Fruit fly (Drosophila melanogaster) whole organism, embryonic: ENCODE results near the gene CG14657.
A peak's percentile ranks its signal among the peaks of the same experiment; 100 is the strongest.

Experiments
- Adf1 ChIP-seq: fragments of 200-800 bp; sonication (Bioruptor generic); IDR thresholded peaks from 2 replicates; pipeline ENCODE4 v1.3.6; 2022; ENCODE audit warnings: missing biosample characterization, missing genetic modification characterization
- CG11093 ChIP-seq: fragments of 200-800 bp; sonication (Bioruptor generic); IDR thresholded peaks from 3 replicates; pipeline ENCODE4 v1.3.6; 2022; ENCODE audit warnings: missing biosample characterization, missing genetic modification characterization
- CG11398 ChIP-seq: fragments of 200-800 bp; sonication (Bioruptor generic); optimal IDR thresholded peaks from 2 replicates; lab custom pipeline; 2016; ENCODE audit warnings: missing biosample characterization, missing genetic modification characterization
- CG12659 ChIP-seq: fragments of 200-800 bp; sonication (Bioruptor generic); optimal IDR thresholded peaks from 3 replicates; lab custom pipeline; 2017; ENCODE audit warnings: mild to moderate bottlenecking, missing biosample characterization, missing genetic modification reagents, missing genetic modification characterization
- CG12744 ChIP-seq: fragments of 200-800 bp; sonication (Bioruptor generic); optimal IDR thresholded peaks from 2 replicates; lab custom pipeline; 2016; ENCODE audit warnings: missing biosample characterization, missing genetic modification characterization
- CG13123 ChIP-seq: fragments of 200-800 bp; sonication (Bioruptor generic); optimal IDR thresholded peaks from 2 replicates; lab custom pipeline; 2016; ENCODE audit warnings: missing biosample characterization, missing genetic modification characterization
- CG13424 ChIP-seq: fragments of 200-800 bp; sonication (Bioruptor generic); optimal IDR thresholded peaks from 2 replicates; lab custom pipeline; 2019; ENCODE audit warnings: missing biosample characterization, mild to moderate bottlenecking, missing genetic modification characterization, moderate library complexity
- CG13775 ChIP-seq: fragments of 200-800 bp; sonication (Bioruptor generic); optimal IDR thresholded peaks from 3 replicates; lab custom pipeline; 2017; ENCODE audit warnings: missing biosample characterization, mild to moderate bottlenecking, missing genetic modification characterization
- CG14050 ChIP-seq: fragments of 200-800 bp; sonication (Bioruptor generic); IDR thresholded peaks from 3 replicates; pipeline ENCODE4 v1.3.6; 2022; ENCODE audit warnings: missing biosample characterization, missing genetic modification characterization
- CG16863 ChIP-seq: fragments of 200-800 bp; sonication (Bioruptor generic); optimal IDR thresholded peaks from 3 replicates; lab custom pipeline; 2016; ENCODE audit warnings: missing biosample characterization, missing genetic modification characterization
- CG17359 ChIP-seq: fragments of 200-800 bp; sonication (Bioruptor generic); optimal IDR thresholded peaks from 3 replicates; lab custom pipeline; 2018; ENCODE audit warnings: missing biosample characterization, mild to moderate bottlenecking, missing genetic modification characterization, moderate library complexity
- CG17612 ChIP-seq: fragments of 200-800 bp; sonication (Bioruptor generic); IDR thresholded peaks from 2 replicates; pipeline ENCODE4 v1.3.6; 2022; ENCODE audit warnings: missing biosample characterization, missing genetic modification characterization
- CG17802 ChIP-seq: fragments of 200-800 bp; sonication (Bioruptor generic); optimal IDR thresholded peaks from 2 replicates; lab custom pipeline; 2018; ENCODE audit warnings: missing biosample characterization, mild to moderate bottlenecking, missing genetic modification characterization, moderate library complexity
- CG1792 ChIP-seq: fragments of 200-800 bp; sonication (Bioruptor generic); optimal IDR thresholded peaks from 2 replicates; lab custom pipeline; 2016; ENCODE audit warnings: missing biosample characterization, missing genetic modification characterization
- CG18262 ChIP-seq: fragments of 200-800 bp; optimal IDR thresholded peaks from 3 replicates; lab custom pipeline; 2019; ENCODE audit warnings: missing biosample characterization, mild to moderate bottlenecking, missing genetic modification characterization, moderate library complexity
- CG31365 ChIP-seq: fragments of 200-800 bp; sonication (Bioruptor generic); optimal IDR thresholded peaks from 2 replicates; lab custom pipeline; 2018; ENCODE audit warnings: missing biosample characterization, mild to moderate bottlenecking, missing genetic modification characterization
- CG3726 ChIP-seq: fragments of 200-800 bp; sonication (Bioruptor generic); IDR thresholded peaks from 3 replicates; pipeline ENCODE4, ENCODE4 v1.3.6; 2022; ENCODE audit warnings: missing biosample characterization, missing genetic modification characterization
- CG4404 ChIP-seq: fragments of 200-800 bp; sonication (Bioruptor generic); IDR thresholded peaks from 2 replicates; pipeline ENCODE4 v1.3.6; 2022; ENCODE audit warnings: missing biosample characterization, missing genetic modification characterization
- CG6765 ChIP-seq: fragments of 200-800 bp; sonication (Bioruptor generic); optimal IDR thresholded peaks from 3 replicates; lab custom pipeline; 2017; ENCODE audit warnings: missing biosample characterization, mild to moderate bottlenecking, missing genetic modification characterization
- CG6791 ChIP-seq: fragments of 200-800 bp; sonication (Bioruptor generic); IDR thresholded peaks from 3 replicates; pipeline ENCODE4 v1.3.6; 2022; ENCODE audit warnings: missing biosample characterization, missing genetic modification characterization; ENCODE audit not compliant: partially characterized antibody
- CG7786 ChIP-seq: fragments of 200-800 bp; sonication (Bioruptor generic); optimal IDR thresholded peaks from 2 replicates; lab custom pipeline; 2016; ENCODE audit warnings: missing biosample characterization, missing genetic modification characterization
- CG7839 ChIP-seq: fragments of 200-800 bp; sonication (Bioruptor generic); optimal IDR thresholded peaks from 3 replicates; lab custom pipeline; 2018; ENCODE audit warnings: missing biosample characterization, mild to moderate bottlenecking, missing genetic modification characterization, moderate library complexity
- Dbx ChIP-seq: fragments of 200-800 bp; sonication (Bioruptor generic); IDR thresholded peaks from 3 replicates; pipeline ENCODE4 v1.3.6; 2022; ENCODE audit warnings: missing biosample characterization, missing genetic modification characterization
- E2f2 ChIP-seq: fragments of 200-800 bp; sonication (Bioruptor generic); IDR thresholded peaks from 2 replicates; pipeline ENCODE4 v1.3.6; 2022; ENCODE audit warnings: missing biosample characterization, missing genetic modification characterization
- Nf-YC ChIP-seq: fragments of 200-800 bp; optimal IDR thresholded peaks from 3 replicates; lab custom pipeline; 2019; ENCODE audit warnings: missing biosample characterization, mild to moderate bottlenecking, missing genetic modification characterization, moderate library complexity
- NfI ChIP-seq: fragments of 200-800 bp; sonication (Bioruptor generic); optimal IDR thresholded peaks from 3 replicates; lab custom pipeline; 2018; ENCODE audit warnings: missing biosample characterization, mild to moderate bottlenecking, missing genetic modification characterization, moderate library complexity
- Ptx1 ChIP-seq: fragments of 200-800 bp; sonication (Bioruptor generic); IDR thresholded peaks from 2 replicates; pipeline ENCODE4 v1.3.6; 2022; ENCODE audit warnings: missing biosample characterization, missing genetic modification characterization
- Scr ChIP-seq: fragments of 200-800 bp; sonication (Bioruptor generic); IDR thresholded peaks from 2 replicates; pipeline ENCODE4 v1.3.6; 2022; ENCODE audit warnings: missing biosample characterization, missing genetic modification characterization; ENCODE audit not compliant: partially characterized antibody
- Xrp1 ChIP-seq: fragments of 200-800 bp; sonication (Bioruptor generic); IDR thresholded peaks from 2 replicates; pipeline ENCODE4 v1.3.6; 2022; ENCODE audit warnings: missing biosample characterization, missing genetic modification characterization
- abd-A ChIP-seq: fragments of 200-800 bp; sonication (Bioruptor generic); optimal IDR thresholded peaks from 3 replicates; lab custom pipeline; 2019; ENCODE audit warnings: missing biosample characterization, mild to moderate bottlenecking, missing genetic modification characterization, moderate library complexity
- ac ChIP-seq: fragments of 200-800 bp; sonication (Bioruptor generic); optimal IDR thresholded peaks from 3 replicates; lab custom pipeline; 2017; ENCODE audit warnings: missing biosample characterization, mild to moderate bottlenecking, missing genetic modification characterization
- aop ChIP-seq: fragments of 200-800 bp; sonication (Bioruptor generic); IDR thresholded peaks from 2 replicates; pipeline ENCODE4 v1.3.6; 2022; ENCODE audit warnings: missing biosample characterization, missing genetic modification characterization
- ara ChIP-seq: fragments of 200-800 bp; sonication (Bioruptor generic); IDR thresholded peaks from 2 replicates; pipeline ENCODE4 v1.3.6; 2022; ENCODE audit warnings: missing biosample characterization, missing genetic modification characterization
- ash1 ChIP-seq: fragments of 200-800 bp; sonication (Bioruptor generic); optimal IDR thresholded peaks from 2 replicates; lab custom pipeline; 2018; ENCODE audit warnings: missing biosample characterization, mild to moderate bottlenecking, missing genetic modification characterization
- croc ChIP-seq: fragments of 200-800 bp; sonication (Bioruptor generic); conservative IDR thresholded peaks from 3 replicates; pipeline ENCODE4 v1.3.6; 2022; ENCODE audit warnings: missing biosample characterization, missing genetic modification characterization
- dan ChIP-seq: fragments of 200-800 bp; sonication (Bioruptor generic); IDR thresholded peaks from 2 replicates; pipeline ENCODE4 v1.3.6; 2022; ENCODE audit warnings: missing biosample characterization, missing genetic modification characterization
- fd3F ChIP-seq: fragments of 200-800 bp; sonication (Bioruptor generic); optimal IDR thresholded peaks from 2 replicates; lab custom pipeline; 2018; ENCODE audit warnings: missing biosample characterization, mild to moderate bottlenecking, missing genetic modification characterization, moderate library complexity
- fd64A ChIP-seq: fragments of 200-800 bp; sonication (Bioruptor generic); optimal IDR thresholded peaks from 3 replicates; lab custom pipeline; 2018; ENCODE audit warnings: missing biosample characterization, mild to moderate bottlenecking, missing genetic modification characterization
- fu2 ChIP-seq: fragments of 200-800 bp; sonication (Bioruptor generic); optimal IDR thresholded peaks from 2 replicates; lab custom pipeline; 2016; ENCODE audit warnings: missing biosample characterization, missing genetic modification characterization
- gsb-n ChIP-seq: fragments of 200-800 bp; sonication (Bioruptor generic); optimal IDR thresholded peaks from 3 replicates; lab custom pipeline; 2018; ENCODE audit warnings: missing biosample characterization, mild to moderate bottlenecking, missing genetic modification characterization
- insv ChIP-seq, 2 experiments: fragments of 200-800 bp; sonication (Bioruptor generic); optimal IDR thresholded peaks; 3 replicates each; lab custom pipeline; 2016 to 2018; ENCODE audit warnings: missing biosample characterization in 2 of 2, missing genetic modification characterization in 2 of 2
- lbe ChIP-seq: fragments of 200-800 bp; sonication (Bioruptor generic); optimal IDR thresholded peaks from 2 replicates; lab custom pipeline; 2016; ENCODE audit warnings: missing biosample characterization, mild to moderate bottlenecking, missing genetic modification characterization
- lola ChIP-seq, 3 experiments: fragments of >200 bp in 2 of 3; fragments of 200-800 bp in 1 of 3; sonication (Bioruptor generic) in 1 of 3; optimal IDR thresholded peaks; 2 replicates each; lab custom pipeline; 2017 to 2019; ENCODE audit warnings: missing biosample characterization in 3 of 3, missing genetic modification characterization in 3 of 3, mild to moderate bottlenecking in 1 of 3, moderate library complexity in 1 of 3
- mld ChIP-seq: fragments of 200-800 bp; sonication (Bioruptor generic); IDR thresholded peaks from 3 replicates; pipeline ENCODE4 v1.3.6; 2022; ENCODE audit warnings: missing biosample characterization, missing genetic modification characterization; ENCODE audit not compliant: partially characterized antibody
- pb ChIP-seq: fragments of 200-800 bp; sonication (Bioruptor generic); optimal IDR thresholded peaks from 3 replicates; lab custom pipeline; 2016; ENCODE audit warnings: missing biosample characterization, missing genetic modification characterization
- sc ChIP-seq, 3 experiments: fragments of >200 bp in 2 of 3; fragments of 200-800 bp in 1 of 3; sonication (Bioruptor generic) in 1 of 3; optimal IDR thresholded peaks; 2 replicates in 2 of 3; 3 replicates in 1 of 3; lab custom pipeline; 2017; ENCODE audit warnings: mild to moderate bottlenecking in 1 of 3, missing biosample characterization in 1 of 3, missing genetic modification characterization in 1 of 3, missing genetic modification reagents in 1 of 3
- sd ChIP-seq: fragments of 200-800 bp; sonication (Bioruptor generic); optimal IDR thresholded peaks from 3 replicates; lab custom pipeline; 2018; ENCODE audit warnings: missing biosample characterization, mild to moderate bottlenecking, missing genetic modification characterization, moderate library complexity
- seq ChIP-seq: fragments of 200-800 bp; sonication (Bioruptor generic); IDR thresholded peaks from 2 replicates; pipeline ENCODE4 v1.3.6; 2022; ENCODE audit warnings: missing biosample characterization, missing genetic modification characterization
- usp ChIP-seq: fragments of >200 bp; optimal IDR thresholded peaks from 2 replicates; lab custom pipeline; 2017; ENCODE audit warnings: missing biosample characterization, missing genetic modification characterization
- zen2 ChIP-seq: fragments of 200-800 bp; sonication (Bioruptor generic); IDR thresholded peaks from 3 replicates; pipeline ENCODE4 v1.3.6; 2022; ENCODE audit warnings: missing biosample characterization, missing genetic modification characterization; ENCODE audit not compliant: partially characterized antibody

Gene CG14657

dm6 chr3R:4814677-4815076 is 6.6 kb downstream of the CG14657 start (continued):
- TF ChIP-seq ash1 (GFP tag; lab: Kevin White, UChicago), result no peak
- TF ChIP-seq CG3726, result no peak
- no peak for TF ChIP-seq CG12744 (GFP tag; lab: Kevin White, UChicago)
- no peak for TF ChIP-seq NfI (GFP tag; lab: Kevin White, UChicago)
- no peak for TF ChIP-seq CG13775
- TF ChIP-seq CG6791 (GFP tag; lab: Robert Waterston, UW), result no peak
- no peak for TF ChIP-seq croc (GFP tag; lab: Robert Waterston, UW)
- TF ChIP-seq CG31365 (tag; lab: Kevin White, UChicago), result no peak
- TF ChIP-seq CG7786 (GFP tag; lab: Kevin White, UChicago), result no peak
- TF ChIP-seq pb (GFP tag; lab: Kevin White, UChicago), result no peak
- no peak for TF ChIP-seq aop (GFP tag; lab: Robert Waterston, UW)
- TF ChIP-seq CG17612, result no peak
- no peak for TF ChIP-seq seq (GFP tag; lab: Robert Waterston, UW)
- no peak for TF ChIP-seq Ptx1
- no peak for TF ChIP-seq CG12659 (GFP tag; lab: Kevin White, UChicago)
- TF ChIP-seq zen2 (GFP tag; lab: Robert Waterston, UW), result no peak
- no peak for TF ChIP-seq lola (GFP tag; optimal IDR thresholded peaks at IDR 0.05; lab: Kevin White, UChicago)
- no peak for TF ChIP-seq CG13424 (tag; lab: Kevin White, UChicago)
- TF ChIP-seq E2f2 (GFP tag; lab: Robert Waterston, UW), result no peak
- no peak for TF ChIP-seq Scr (GFP tag; lab: Robert Waterston, UW)
- no peak for TF ChIP-seq CG11398 (GFP tag; lab: Kevin White, UChicago)
- no peak for TF ChIP-seq dan (GFP tag; lab: Robert Waterston, UW)
- no peak for TF ChIP-seq CG14050 (GFP tag; lab: Robert Waterston, UW)
- TF ChIP-seq CG13123 (GFP tag; lab: Kevin White, UChicago), result no peak
- TF ChIP-seq CG17359 (tag; lab: Kevin White, UChicago), result no peak
- TF ChIP-seq gsb-n (tag; lab: Kevin White, UChicago), result no peak
- no peak for TF ChIP-seq CG18262 (tag; lab: Kevin White, UChicago)
- no peak for TF ChIP-seq Adf1 (GFP tag; lab: Robert Waterston, UW)
- no peak for TF ChIP-seq ara (GFP tag; lab: Robert Waterston, UW)
- no peak for TF ChIP-seq mld (GFP tag; lab: Robert Waterston, UW)
- TF ChIP-seq sd (tag; lab: Kevin White, UChicago), result peak; percentile 87
- no peak for TF ChIP-seq CG7839
- no peak for TF ChIP-seq Dbx (GFP tag; lab: Robert Waterston, UW)

- TF ChIP-seq fd64A (peak; percentile 83), fd3F (GFP tag; lab: Kevin White, UChicago) (peak; percentile 44), sc (optimal IDR thresholded peaks at IDR 0.05; lab: Kevin White, UChicago) (no peak), sc (GFP tag; optimal IDR thresholded peaks at IDR 0.05; lab: Kevin White, UChicago) (peak; percentile 79), CG1792 (GFP tag; lab: Kevin White, UChicago) (peak; percentile 58), insv (GFP tag; optimal IDR thresholded peaks at IDR 0.05; lab: Kevin White, UChicago) (peak in 1 of 2 experiments; percentile 52), CG11093 (peak; percentile 47; the same call in 1 of the 3 replicates), CG16863 (GFP tag; lab: Kevin White, UChicago) (peak; percentile 26), abd-A (tag; lab: Kevin White, UChicago) (no peak), CG4404 (GFP tag; lab: Robert Waterston, UW) (peak; percentile 36; the same call in 1 of the 2 replicates), CG6765 (GFP tag; lab: Kevin White, UChicago) (no peak), usp (GFP tag; lab: Kevin White, UChicago) (no peak), CG17802 (tag; lab: Kevin White, UChicago) (peak; percentile 91), Nf-YC (tag; lab: Kevin White, UChicago) (peak; percentile 51), lbe (GFP tag; lab: Kevin White, UChicago) (peak; percentile 45), fu2 (GFP tag; lab: Kevin White, UChicago) (no peak), Xrp1 (GFP tag; lab: Robert Waterston, UW) (peak; percentile 80), ac (GFP tag; lab: Kevin White, UChicago) (peak; percentile 64), CG6791 (GFP tag; lab: Robert Waterston, UW) (peak; percentile 78)
Measured at dm6 chr3R:4813172-4813716, 8.0 kb downstream of the CG14657 start.
